Worm (Caenorhabditis elegans): ENCODE data around the gene twk-48.

Gene twk-48

ce11 chrIII:9826005-9826404 lies 34.5 kb upstream of the twk-48 start (continued):
- TF ChIP-seq ZK337.2 (GFP tag; IDR thresholded peaks at IDR 0.05) (no peak), lim-7 (GFP tag; IDR thresholded peaks at IDR 0.05) (no peak), nhr-6 (tag; optimal IDR thresholded peaks at IDR 0.05) (peak; percentile 53), lin-1 (GFP tag; IDR thresholded peaks at IDR 0.05) (0 out of 2 replicates have a peak, but pooled peaks have one; percentile 45), aha-1 (tag) (peak; percentile 87), ZK546.5 (tag; optimal IDR thresholded peaks at IDR 0.05) (no peak), snpc-4 (tag; optimal IDR thresholded peaks at IDR 0.05) (no peak), madf-5 (GFP tag; IDR thresholded peaks at IDR 0.05) (no peak), madf-9 (GFP tag; conservative IDR thresholded peaks at IDR 0.05) (no peak), mxl-2 (GFP tag; conservative IDR thresholded peaks at IDR 0.05) (no peak)

ce11 chrIII:9827163-9827951 lies 33.2 kb upstream of the twk-48 start, which contains the start of the genes ZK632.10 and ZK632.11:
TSS of gene ZK632.10 (minus strand) at chrIII:9827722.
TSS of gene ZK632.11 (plus strand) at chrIII:9827915.
- TF ChIP-seq skn-1 (tag; optimal IDR thresholded peaks at IDR 0.05) (no peak), dpl-1 (GFP tag; optimal IDR thresholded peaks at IDR 0.05) (peak; percentile 40), R02D3.7 (tag; optimal IDR thresholded peaks at IDR 0.05) (no peak), saeg-2 (GFP tag; IDR thresholded peaks at IDR 0.05) (no peak), ctbp-1 (GFP tag; IDR thresholded peaks at IDR 0.05) (0 out of 2 replicates have a peak, but pooled peaks have one; percentile 28), tag-97 (GFP tag; IDR thresholded peaks at IDR 0.05) (no peak), ceh-82 (tag; optimal IDR thresholded peaks at IDR 0.05) (no peak), F44E2.7 (GFP tag; IDR thresholded peaks at IDR 0.05) (no peak), daf-8 (GFP tag; IDR thresholded peaks at IDR 0.05) (no peak), nhr-102 (tag; optimal IDR thresholded peaks at IDR 0.05) (no peak), set-16 (GFP tag; IDR thresholded peaks at IDR 0.05) (no peak), lim-7 (GFP tag; IDR thresholded peaks at IDR 0.05) (peak; percentile 16; the same call in 1 of the 2 replicates), unc-39 (tag; optimal IDR thresholded peaks at IDR 0.05) (no peak), unc-130 (GFP tag; optimal IDR thresholded peaks at IDR 0.05) (peak; percentile 56), Y105C5A.15 (GFP tag; IDR thresholded peaks at IDR 0.05) (no peak), Y75B8A.6 (GFP tag; IDR thresholded peaks at IDR 0.05) (no peak), hlh-30 (tag; optimal IDR thresholded peaks at IDR 0.05; ENCODE audit: insufficient read depth) (peak; percentile 89), nhr-41 (GFP tag; IDR thresholded peaks at IDR 0.05) (no peak), F49E8.2 (tag; optimal IDR thresholded peaks at IDR 0.05; ENCODE audit: borderline replicate concordance) (no peak), aha-1 (tag) (no peak), duxl-1 (tag; optimal IDR thresholded peaks at IDR 0.05; ENCODE audit: poor library complexity) (no peak), ztf-7 (tag; optimal IDR thresholded peaks at IDR 0.05) (peak; percentile 28), madf-5 (GFP tag; IDR thresholded peaks at IDR 0.05) (no peak), hlh-11 (tag; optimal IDR thresholded peaks at IDR 0.05) (peak; percentile 26), ama-1 (optimal IDR thresholded peaks at IDR 0.05) (no peak), arid-1 (GFP tag; conservative IDR thresholded peaks at IDR 0.05) (no peak), zfp-2 (tag; optimal IDR thresholded peaks at IDR 0.05) (no peak), tra-1 (GFP tag; IDR thresholded peaks at IDR 0.05) (no peak), vab-7 (GFP tag; IDR thresholded peaks at IDR 0.05) (no peak), spr-3 (GFP tag; optimal IDR thresholded peaks at IDR 0.05) (no peak), lsy-2 (tag; optimal IDR thresholded peaks at IDR 0.05) (peak; percentile 61 to 98), dmd-6 (GFP tag; IDR thresholded peaks at IDR 0.05) (peak; percentile 52), F37D6.2 (tag; optimal IDR thresholded peaks at IDR 0.05) (no peak), snpc-1.2 (GFP tag; IDR thresholded peaks at IDR 0.05) (no peak), hmg-1.1 (GFP tag; IDR thresholded peaks at IDR 0.05) (no peak), nhr-11 (tag; optimal IDR thresholded peaks at IDR 0.05) (no peak), unc-62 (GFP tag; optimal IDR thresholded peaks at IDR 0.05 in 1 of 2) (peak in 1 of 2 experiments; percentile 74), unc-62 (tag; optimal IDR thresholded peaks at IDR 0.05) (no peak), ZK337.2 (GFP tag; IDR thresholded peaks at IDR 0.05) (no peak), T20F7.1 (GFP tag; optimal IDR thresholded peaks at IDR 0.05) (peak; percentile 32), lin-39 (tag; optimal IDR thresholded peaks at IDR 0.05) (no peak), Y48G9A.11 (GFP tag; IDR thresholded peaks at IDR 0.05) (no peak), dve-1 (tag; optimal IDR thresholded peaks at IDR 0.05; ENCODE audit: insufficient read depth) (peak; percentile 44)

All from whole organism, L4 larva.